Fruit fly (Drosophila melanogaster) whole organism, embryonic: Measurements from ENCODE around the gene Rab39.
A peak's percentile ranks its signal among the peaks of the same experiment; 100 is the strongest.

Source experiments
- Bdp1 ChIP-seq: fragments of 200-800 bp; sonication (Bioruptor generic); optimal IDR thresholded peaks from 3 replicates; lab custom pipeline; 2016; ENCODE audit warnings: missing biosample characterization, missing genetic modification characterization
- CG10321 ChIP-seq: fragments of 200-800 bp; sonication (Bioruptor generic); IDR thresholded peaks from 2 replicates; pipeline ENCODE4 v1.3.6; 2022; ENCODE audit warnings: missing biosample characterization, missing genetic modification characterization
- CG10543 ChIP-seq: fragments of 200-800 bp; sonication (Bioruptor generic); optimal IDR thresholded peaks from 3 replicates; lab custom pipeline; 2017; ENCODE audit warnings: missing biosample characterization, mild to moderate bottlenecking, missing genetic modification characterization, moderate library complexity
- CG11093 ChIP-seq: fragments of 200-800 bp; sonication (Bioruptor generic); IDR thresholded peaks from 3 replicates; pipeline ENCODE4 v1.3.6; 2022; ENCODE audit warnings: missing biosample characterization, missing genetic modification characterization
- CG11560 ChIP-seq: fragments of 200-800 bp; sonication (Bioruptor generic); IDR thresholded peaks from 3 replicates; pipeline ENCODE4 v1.3.6; 2022; ENCODE audit warnings: missing biosample characterization, missing genetic modification characterization
- CG12104 ChIP-seq: fragments of 200-800 bp; sonication (Bioruptor generic); optimal IDR thresholded peaks from 3 replicates; lab custom pipeline; 2016; ENCODE audit warnings: missing biosample characterization, missing genetic modification characterization
- CG12942 ChIP-seq: fragments of 200-800 bp; sonication (Bioruptor generic); optimal IDR thresholded peaks from 3 replicates; lab custom pipeline; 2016; ENCODE audit warnings: missing biosample characterization, missing genetic modification characterization
- CG13123 ChIP-seq: fragments of 200-800 bp; sonication (Bioruptor generic); optimal IDR thresholded peaks from 2 replicates; lab custom pipeline; 2016; ENCODE audit warnings: missing biosample characterization, missing genetic modification characterization
- CG15073 ChIP-seq: fragments of 200-800 bp; sonication (Bioruptor generic); optimal IDR thresholded peaks from 2 replicates; lab custom pipeline; 2016; ENCODE audit warnings: missing biosample characterization, missing genetic modification characterization
- CG15514 ChIP-seq: fragments of 200-800 bp; sonication (Bioruptor generic); optimal IDR thresholded peaks from 3 replicates; lab custom pipeline; 2017; ENCODE audit warnings: missing biosample characterization, missing genetic modification characterization, mild to moderate bottlenecking, moderate library complexity, missing genetic modification reagents
- CG15696 ChIP-seq: fragments of 200-800 bp; sonication (Bioruptor generic); optimal IDR thresholded peaks from 2 replicates; lab custom pipeline; 2019; ENCODE audit warnings: missing biosample characterization, mild to moderate bottlenecking, missing genetic modification characterization, moderate library complexity
- CG16863 ChIP-seq: fragments of 200-800 bp; sonication (Bioruptor generic); optimal IDR thresholded peaks from 3 replicates; lab custom pipeline; 2016; ENCODE audit warnings: missing biosample characterization, missing genetic modification characterization
- CG17328 ChIP-seq: fragments of 200-800 bp; sonication (Bioruptor generic); IDR thresholded peaks from 2 replicates; pipeline ENCODE4 v1.3.6; 2022; ENCODE audit warnings: missing biosample characterization, missing genetic modification characterization
- CG17612 ChIP-seq: fragments of 200-800 bp; sonication (Bioruptor generic); IDR thresholded peaks from 2 replicates; pipeline ENCODE4 v1.3.6; 2022; ENCODE audit warnings: missing biosample characterization, missing genetic modification characterization
- CG1792 ChIP-seq: fragments of 200-800 bp; sonication (Bioruptor generic); optimal IDR thresholded peaks from 2 replicates; lab custom pipeline; 2016; ENCODE audit warnings: missing biosample characterization, missing genetic modification characterization
- CG1832 ChIP-seq: fragments of 200-800 bp; sonication (Bioruptor generic); optimal IDR thresholded peaks from 2 replicates; lab custom pipeline; 2017; ENCODE audit warnings: missing biosample characterization, mild to moderate bottlenecking, missing genetic modification characterization, inconsistent platforms
- CG2120 ChIP-seq: fragments of 200-800 bp; sonication (Bioruptor generic); optimal IDR thresholded peaks from 3 replicates; lab custom pipeline; 2016; ENCODE audit warnings: missing biosample characterization, missing genetic modification characterization
- CG2202 ChIP-seq: fragments of 200-800 bp; sonication (Bioruptor generic); optimal IDR thresholded peaks from 2 replicates; lab custom pipeline; 2018; ENCODE audit warnings: missing biosample characterization, mild to moderate bottlenecking, missing genetic modification characterization
- CG31224 ChIP-seq: fragments of 200-800 bp; sonication (Bioruptor generic); IDR thresholded peaks from 2 replicates; pipeline ENCODE4 v1.3.6; 2022; ENCODE audit warnings: missing biosample characterization, missing genetic modification characterization
- CG31365 ChIP-seq: fragments of 200-800 bp; sonication (Bioruptor generic); optimal IDR thresholded peaks from 2 replicates; lab custom pipeline; 2018; ENCODE audit warnings: missing biosample characterization, mild to moderate bottlenecking, missing genetic modification characterization
- CG5953 ChIP-seq: fragments of 200-800 bp; sonication (Bioruptor generic); IDR thresholded peaks from 2 replicates; pipeline ENCODE4 v1.3.6; 2022; ENCODE audit warnings: missing biosample characterization, missing genetic modification characterization
- CG7372 ChIP-seq: fragments of 200-800 bp; sonication (Bioruptor generic); IDR thresholded peaks from 2 replicates; pipeline ENCODE4 v1.3.6; 2022; ENCODE audit warnings: missing biosample characterization, missing genetic modification characterization
- CG7786 ChIP-seq: fragments of 200-800 bp; sonication (Bioruptor generic); optimal IDR thresholded peaks from 2 replicates; lab custom pipeline; 2016; ENCODE audit warnings: missing biosample characterization, missing genetic modification characterization
- CG8388 ChIP-seq: fragments of 200-800 bp; sonication (Bioruptor generic); optimal IDR thresholded peaks from 2 replicates; lab custom pipeline; 2019; ENCODE audit warnings: missing biosample characterization, mild to moderate bottlenecking, missing genetic modification characterization, moderate library complexity
- CG9817 ChIP-seq: fragments of 200-800 bp; sonication (Bioruptor generic); optimal IDR thresholded peaks from 2 replicates; lab custom pipeline; 2018; ENCODE audit warnings: missing biosample characterization, mild to moderate bottlenecking, missing genetic modification characterization, moderate library complexity
- CG9876 ChIP-seq: fragments of 200-800 bp; sonication (Bioruptor generic); optimal IDR thresholded peaks from 2 replicates; lab custom pipeline; 2016; ENCODE audit warnings: missing biosample characterization, missing genetic modification characterization
- Dp ChIP-seq: fragments of 200-800 bp; sonication (Bioruptor generic); optimal IDR thresholded peaks from 2 replicates; lab custom pipeline; 2018; ENCODE audit warnings: missing biosample characterization, mild to moderate bottlenecking, missing genetic modification characterization, moderate library complexity
- H2.0 ChIP-seq: fragments of 200-800 bp; sonication (Bioruptor generic); IDR thresholded peaks from 2 replicates; pipeline ENCODE4 v1.3.6; 2022; ENCODE audit warnings: missing biosample characterization, missing genetic modification characterization
- Mes4 ChIP-seq: fragments of 200-800 bp; sonication (Bioruptor generic); optimal IDR thresholded peaks from 2 replicates; lab custom pipeline; 2016; ENCODE audit warnings: missing biosample characterization, missing genetic modification characterization
- NC2β ChIP-seq: fragments of 200-800 bp; sonication (Bioruptor generic); optimal IDR thresholded peaks from 2 replicates; lab custom pipeline; 2016; ENCODE audit warnings: missing biosample characterization, missing genetic modification characterization
- TFAM ChIP-seq: fragments of 200-800 bp; sonication (Bioruptor generic); optimal IDR thresholded peaks from 2 replicates; lab custom pipeline; 2017; ENCODE audit warnings: missing biosample characterization, missing genetic modification characterization, inconsistent platforms
- crp ChIP-seq, 2 experiments: fragments of 200-800 bp; sonication (Bioruptor generic); optimal IDR thresholded peaks; 2 replicates in 1 of 2; 3 replicates in 1 of 2; lab custom pipeline; 2017; ENCODE audit warnings: missing biosample characterization in 2 of 2, missing genetic modification characterization in 2 of 2, mild to moderate bottlenecking in 1 of 2, moderate library complexity in 1 of 2
- eve ChIP-seq, 2 experiments: fragments of >200 bp; optimal IDR thresholded peaks; 2 replicates each; lab custom pipeline; 2017; ENCODE audit warnings: missing biosample characterization in 2 of 2, missing genetic modification characterization in 2 of 2
- fd96Cb ChIP-seq: fragments of 200-800 bp; sonication (Bioruptor generic); optimal IDR thresholded peaks from 2 replicates; lab custom pipeline; 2018; ENCODE audit warnings: missing biosample characterization, mild to moderate bottlenecking, missing genetic modification characterization, moderate library complexity
- gce ChIP-seq: fragments of 200-800 bp; sonication (Bioruptor generic); IDR thresholded peaks from 3 replicates; pipeline ENCODE4 v1.3.6; 2022; ENCODE audit warnings: missing biosample characterization, missing genetic modification characterization
- h ChIP-seq: fragments of >200 bp; optimal IDR thresholded peaks from 2 replicates; lab custom pipeline; 2017
- hb ChIP-seq: fragments of 200-800 bp; sonication (Bioruptor generic); IDR thresholded peaks from 3 replicates; pipeline ENCODE4 v1.3.6; 2022; ENCODE audit warnings: missing biosample characterization, missing genetic modification characterization; ENCODE audit not compliant: partially characterized antibody
- jigr1 ChIP-seq: fragments of 200-800 bp; sonication (Bioruptor generic); IDR thresholded peaks from 3 replicates; pipeline ENCODE4 v1.3.6; 2022; ENCODE audit warnings: missing biosample characterization, missing genetic modification characterization
- lbe ChIP-seq: fragments of 200-800 bp; sonication (Bioruptor generic); optimal IDR thresholded peaks from 2 replicates; lab custom pipeline; 2016; ENCODE audit warnings: missing biosample characterization, mild to moderate bottlenecking, missing genetic modification characterization
- lilli ChIP-seq: fragments of 200-800 bp; sonication (Bioruptor generic); optimal IDR thresholded peaks from 3 replicates; lab custom pipeline; 2016; ENCODE audit warnings: missing biosample characterization, missing genetic modification characterization
- lov ChIP-seq, 2 experiments: fragments of 200-800 bp in 1 of 2; fragments of >200 bp in 1 of 2; sonication (Bioruptor generic) in 1 of 2; IDR thresholded peaks in 1 of 2; optimal IDR thresholded peaks in 1 of 2; 2 replicates in 1 of 2; 3 replicates in 1 of 2; pipeline versions ENCODE4 v1.3.6 to Lab custom; 2017 to 2022; ENCODE audit warnings: missing biosample characterization in 1 of 2, missing genetic modification characterization in 1 of 2
- mirr ChIP-seq: fragments of 200-800 bp; sonication (Bioruptor generic); optimal IDR thresholded peaks from 3 replicates; lab custom pipeline; 2018; ENCODE audit warnings: missing biosample characterization, mild to moderate bottlenecking, missing genetic modification characterization
- nerfin-1 ChIP-seq: fragments of 200-800 bp; sonication (Bioruptor generic); optimal IDR thresholded peaks from 3 replicates; lab custom pipeline; 2019; ENCODE audit warnings: missing biosample characterization, mild to moderate bottlenecking, missing genetic modification characterization, moderate library complexity
- slp2 ChIP-seq: fragments of 200-800 bp; sonication (Bioruptor generic); optimal IDR thresholded peaks from 2 replicates; lab custom pipeline; 2016; ENCODE audit warnings: missing biosample characterization, missing genetic modification characterization
- tup ChIP-seq: fragments of 200-800 bp; sonication (Bioruptor generic); optimal IDR thresholded peaks from 2 replicates; lab custom pipeline; 2016; ENCODE audit warnings: missing biosample characterization, mild to moderate bottlenecking, missing genetic modification characterization, moderate library complexity
- tx ChIP-seq: fragments of 200-800 bp; sonication (Bioruptor generic); optimal IDR thresholded peaks from 2 replicates; lab custom pipeline; 2016; ENCODE audit warnings: missing biosample characterization, missing genetic modification characterization
- usp ChIP-seq: fragments of >200 bp; optimal IDR thresholded peaks from 2 replicates; lab custom pipeline; 2017; ENCODE audit warnings: missing biosample characterization, missing genetic modification characterization
- z ChIP-seq: fragments of 200-800 bp; sonication (Bioruptor generic); IDR thresholded peaks from 3 replicates; pipeline ENCODE4 v1.3.6; 2022; ENCODE audit warnings: missing biosample characterization, missing genetic modification characterization
- zen2 ChIP-seq: fragments of 200-800 bp; sonication (Bioruptor generic); IDR thresholded peaks from 3 replicates; pipeline ENCODE4 v1.3.6; 2022; ENCODE audit warnings: missing biosample characterization, missing genetic modification characterization; ENCODE audit not compliant: partially characterized antibody
- zfh2 ChIP-seq: fragments of 200-800 bp; sonication (Bioruptor generic); optimal IDR thresholded peaks from 2 replicates; lab custom pipeline; 2016; ENCODE audit warnings: missing biosample characterization, missing genetic modification characterization

The Rab39 gene

dm6 chrX:7700239-7700793 lies 34.4 kb upstream of the Rab39 start (continued):
- TF ChIP-seq lov (optimal IDR thresholded peaks at IDR 0.05; lab: Kevin White, UChicago) (no peak), lov (GFP tag; IDR thresholded peaks at IDR 0.05; lab: Robert Waterston, UW) (peak; percentile 93; the same call in 2 of the 3 replicates), jigr1 (peak; percentile 89), CG15073 (peak; percentile 73), h (lab: Kevin White, UChicago) (no peak), CG12104 (GFP tag; lab: Kevin White, UChicago) (peak; percentile 87), CG9876 (GFP tag; lab: Kevin White, UChicago) (peak; percentile 89), lbe (GFP tag; lab: Kevin White, UChicago) (peak; percentile 23), H2.0 (GFP tag; lab: Robert Waterston, UW) (peak; percentile 95), Mes4 (GFP tag; lab: Kevin White, UChicago) (peak; percentile 82), CG11093 (GFP tag; lab: Robert Waterston, UW) (peak; percentile 92), CG10321 (peak; percentile 76), CG5953 (GFP tag; lab: Robert Waterston, UW) (peak; percentile 92), tup (GFP tag; lab: Kevin White, UChicago) (peak; percentile 78), lilli (peak; percentile 86), CG7786 (GFP tag; lab: Kevin White, UChicago) (peak; percentile 94), z (GFP tag; lab: Robert Waterston, UW) (no peak), crp (GFP tag; optimal IDR thresholded peaks at IDR 0.05; lab: Kevin White, UChicago) (peak in 1 of 2 experiments; percentile 49), gce (GFP tag; lab: Robert Waterston, UW) (peak; percentile 93), CG13123 (GFP tag; lab: Kevin White, UChicago) (peak; percentile 79), CG17328 (GFP tag; lab: Robert Waterston, UW) (peak; percentile 90), eve (GFP tag; optimal IDR thresholded peaks at IDR 0.05; lab: Kevin White, UChicago) (peak in 1 of 2 experiments; percentile 96), usp (GFP tag; lab: Kevin White, UChicago) (no peak), CG9817 (peak; percentile 96), mirr (GFP tag; lab: Kevin White, UChicago) (peak; percentile 97), zen2 (no peak), NC2β (GFP tag; lab: Kevin White, UChicago) (peak; percentile 76), nerfin-1 (tag; lab: Kevin White, UChicago) (peak; percentile 78), CG8388 (peak; percentile 98), CG1832 (GFP tag; lab: Kevin White, UChicago) (no peak), slp2 (peak; percentile 74), CG7372 (GFP tag; lab: Robert Waterston, UW) (peak; percentile 93), CG31365 (tag; lab: Kevin White, UChicago) (peak; percentile 70), CG15696 (tag; lab: Kevin White, UChicago) (peak; percentile 52), CG11560 (tag; lab: Robert Waterston, UW) (peak; percentile 81; the same call in 2 of the 3 replicates), Dp (no peak), CG16863 (GFP tag; lab: Kevin White, UChicago) (peak; percentile 90), CG1792 (GFP tag; lab: Kevin White, UChicago) (peak; percentile 92), CG2202 (tag; lab: Kevin White, UChicago) (peak; percentile 37), TFAM (GFP tag; lab: Kevin White, UChicago) (no peak), tx (peak; percentile 87), CG31224 (peak; percentile 84), CG12942 (peak; percentile 90), fd96Cb (tag; lab: Kevin White, UChicago) (peak; percentile 92), CG10543 (peak; percentile 93), hb (GFP tag; lab: Robert Waterston, UW) (no peak), CG15514 (GFP tag; lab: Kevin White, UChicago) (peak; percentile 83), zfh2 (GFP tag; lab: Kevin White, UChicago) (peak; percentile 96), CG2120 (GFP tag; lab: Kevin White, UChicago) (peak; percentile 95), Bdp1 (GFP tag; lab: Kevin White, UChicago) (peak; percentile 77), CG17612 (GFP tag; lab: Robert Waterston, UW) (peak; percentile 84)
